Worm (Caenorhabditis elegans) whole organism, midembryonic: Measurements from ENCODE around the gene C03B1.2.

Source experiments
- T22C8.4 ChIP-seq: fragments of 200-800 bp; sonication (Bioruptor generic); IDR thresholded peaks from 2 replicates; pipeline ENCODE4 v1.3.6; 2022; ENCODE audit warnings: missing genetic modification characterization, missing compliant biosample characterization
- cog-1 ChIP-seq: sonication (generic microtip); optimal IDR thresholded peaks from 2 replicates; lab custom pipeline; 2016; ENCODE audit warnings: missing genetic modification characterization, missing compliant biosample characterization
- flt-1 ChIP-seq: fragments of 200-800 bp; sonication (Bioruptor generic); IDR thresholded peaks from 2 replicates; pipeline ENCODE4 v1.3.6; 2022; ENCODE audit warnings: missing genetic modification characterization, missing compliant biosample characterization
- klf-2 ChIP-seq: fragments of 200-800 bp; sonication (Bioruptor generic); conservative IDR thresholded peaks from 2 replicates; pipeline ENCODE4 v1.3.6; 2022; ENCODE audit warnings: missing genetic modification reagents, missing genetic modification characterization, missing compliant biosample characterization
- med-1 ChIP-seq: sonication (generic microtip); optimal IDR thresholded peaks from 2 replicates; lab custom pipeline; 2017; ENCODE audit warnings: missing genetic modification characterization, mild to moderate bottlenecking, missing compliant biosample characterization, antibody characterized with exemption, missing genetic modification reagents; ENCODE audit not compliant: insufficient read depth
- ref-1 ChIP-seq: fragments of 200-800 bp; sonication (Bioruptor generic); conservative IDR thresholded peaks from 2 replicates; pipeline ENCODE4 v1.3.6; 2022; ENCODE audit warnings: missing genetic modification reagents, missing genetic modification characterization, missing compliant biosample characterization
- tab-1 ChIP-seq: fragments of 200-800 bp; sonication (Bioruptor generic); IDR thresholded peaks from 2 replicates; pipeline ENCODE4 v1.3.6; 2022; ENCODE audit warnings: missing genetic modification characterization, missing compliant biosample characterization
- ztf-23 ChIP-seq: fragments of 200-800 bp; sonication (Bioruptor generic); IDR thresholded peaks from 2 replicates; pipeline ENCODE4 v1.3.6; 2022; ENCODE audit warnings: missing genetic modification reagents, missing genetic modification characterization, missing compliant biosample characterization
- ztf-29 ChIP-seq: fragments of 200-800 bp; sonication (Bioruptor generic); IDR thresholded peaks from 2 replicates; pipeline ENCODE4 v1.3.6; 2022; ENCODE audit warnings: missing genetic modification reagents, missing genetic modification characterization, missing compliant biosample characterization

Gene C03B1.2

ce11 chrX:6369717-6370116 is at the start of gene C03B1.2:
Gene C03B1.2, plus strand, starts transcription at chrX:6370017.
- TF ChIP-seq med-1 (no peak), T22C8.4 (GFP tag; lab: Robert Waterston, UW) (no peak), flt-1 (GFP tag; lab: Robert Waterston, UW) (no peak), ztf-29 (no peak), ztf-23 (no peak)

- no peak for TF ChIP-seq cog-1 (tag; lab: Kevin White, UChicago)
- no peak for TF ChIP-seq klf-2
- TF ChIP-seq T22C8.4 (GFP tag; lab: Robert Waterston, UW), result no peak
- no peak for TF ChIP-seq flt-1 (GFP tag; lab: Robert Waterston, UW)
- TF ChIP-seq ref-1 (GFP tag; lab: Robert Waterston, UW), result no peak
- TF ChIP-seq ztf-23, result no peak
- no peak for TF ChIP-seq med-1
- no peak for TF ChIP-seq ztf-29
- TF ChIP-seq tab-1 (GFP tag; lab: Robert Waterston, UW), result no peak
These were observed 48.9 kb upstream of the C03B1.2 start for ce11 chrX:6320887-6321286.

ce11 chrX:6321380-6321779 is 48.4 kb upstream of the C03B1.2 start:
- no peak for TF ChIP-seq ztf-29
- TF ChIP-seq cog-1 (tag; lab: Kevin White, UChicago), result no peak
- no peak for TF ChIP-seq tab-1 (GFP tag; lab: Robert Waterston, UW)
- no peak for TF ChIP-seq flt-1 (GFP tag; lab: Robert Waterston, UW)
- no peak for TF ChIP-seq ref-1 (GFP tag; lab: Robert Waterston, UW)
- no peak for TF ChIP-seq ztf-23
- no peak for TF ChIP-seq med-1
- no peak for TF ChIP-seq T22C8.4 (GFP tag; lab: Robert Waterston, UW)
- TF ChIP-seq klf-2, result no peak

DNA sequence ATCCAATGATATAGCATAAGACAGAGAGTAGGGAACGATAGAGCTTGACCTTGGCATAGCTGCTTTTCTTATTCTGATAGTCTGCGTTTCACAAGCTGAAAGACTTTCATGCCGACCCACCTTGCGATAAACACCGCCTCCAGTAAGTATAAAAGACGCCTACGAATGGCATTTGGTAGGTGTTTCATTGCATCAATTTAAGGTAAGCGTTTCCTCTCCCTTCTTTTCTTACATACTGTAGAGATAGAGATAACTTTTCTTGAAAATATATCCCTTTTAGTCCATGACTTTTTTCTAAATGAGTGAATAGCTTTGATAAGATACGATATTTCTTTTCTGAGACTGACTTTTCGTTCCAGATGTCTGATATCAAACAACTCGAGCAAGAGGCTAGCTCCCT is 46.7 kb upstream of the C03B1.2 start, which contains the start of gene col-167:
TSS of gene col-167 (plus strand) at position 360 of the 400 bp plus-strand sequence.
- TF ChIP-seq med-1, result no peak
- TF ChIP-seq cog-1 (tag; lab: Kevin White, UChicago), result no peak
- no peak for TF ChIP-seq klf-2
- no peak for TF ChIP-seq ztf-29
- TF ChIP-seq ztf-23, result no peak
- TF ChIP-seq ref-1 (GFP tag; lab: Robert Waterston, UW), result no peak
- TF ChIP-seq T22C8.4 (GFP tag; lab: Robert Waterston, UW), result no peak
- no peak for TF ChIP-seq flt-1 (GFP tag; lab: Robert Waterston, UW)
- TF ChIP-seq tab-1 (GFP tag; lab: Robert Waterston, UW), result no peak

ce11 chrX:6326088-6326487 is 43.7 kb upstream of the C03B1.2 start, which contains the start of gene col-168:
Gene col-168, plus strand, starts transcription at chrX:6326388.
- TF ChIP-seq ref-1 (GFP tag; lab: Robert Waterston, UW) (no peak), tab-1 (GFP tag; lab: Robert Waterston, UW) (no peak), klf-2 (no peak), med-1 (no peak), cog-1 (tag; lab: Kevin White, UChicago) (no peak), ztf-23 (no peak), flt-1 (GFP tag; lab: Robert Waterston, UW) (no peak), ztf-29 (no peak)

DNA sequence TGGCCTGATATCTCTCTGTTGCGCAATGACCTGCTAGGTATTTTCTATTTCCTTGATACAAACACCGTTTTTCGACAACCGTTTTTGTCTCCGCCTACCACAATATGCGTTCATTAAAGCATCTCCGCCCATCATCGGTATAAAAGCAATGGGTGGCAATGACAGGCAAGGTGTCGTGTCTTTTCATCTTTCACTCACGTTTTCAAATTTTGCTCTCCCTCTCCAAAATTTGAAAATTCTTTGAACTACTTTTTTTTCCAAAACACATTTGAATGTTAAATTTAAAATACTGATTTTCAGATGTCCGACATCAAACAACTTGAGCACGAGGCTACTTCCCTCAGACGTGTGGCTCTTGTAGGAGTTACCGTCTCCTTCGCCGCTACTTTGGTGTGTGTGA is 41.0 kb upstream of the C03B1.2 start, which contains the start of gene col-169:
TSS of gene col-169 (plus strand) at position 301 of the 400 bp plus-strand sequence.
- TF ChIP-seq cog-1 (tag; lab: Kevin White, UChicago) (no peak), ztf-29 (no peak)

DNA sequence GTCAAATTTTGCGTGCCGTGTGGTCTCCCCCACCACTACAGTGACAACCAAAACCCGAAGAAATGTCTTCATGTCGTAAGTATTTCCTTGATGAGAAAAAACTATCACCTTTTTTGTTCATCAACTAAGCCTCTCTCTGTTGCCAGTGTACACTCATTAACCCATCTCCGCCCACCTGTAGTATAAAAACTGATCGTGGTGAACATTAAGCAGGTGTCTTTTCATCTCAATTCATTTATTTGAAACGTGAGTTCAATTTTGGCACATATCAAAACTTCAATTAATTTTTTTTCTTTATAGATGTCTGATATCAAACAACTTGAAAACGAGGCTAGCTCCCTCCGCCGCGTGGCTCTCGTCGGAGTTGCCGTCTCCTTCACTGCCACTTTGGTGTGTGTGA is 38.4 kb upstream of the C03B1.2 start, which contains the start of gene col-170:
TSS of gene col-170 (plus strand) at position 301 of the 400 bp plus-strand sequence.
- TF ChIP-seq flt-1 (GFP tag; lab: Robert Waterston, UW) (no peak), T22C8.4 (GFP tag; lab: Robert Waterston, UW) (no peak), cog-1 (tag; lab: Kevin White, UChicago) (no peak), ztf-23 (no peak), ztf-29 (no peak), med-1 (no peak), tab-1 (GFP tag; lab: Robert Waterston, UW) (no peak), ref-1 (GFP tag; lab: Robert Waterston, UW) (no peak), klf-2 (no peak)

- TF ChIP-seq ztf-29 (no peak), T22C8.4 (GFP tag; lab: Robert Waterston, UW) (no peak), flt-1 (GFP tag; lab: Robert Waterston, UW) (no peak), ref-1 (GFP tag; lab: Robert Waterston, UW) (no peak), tab-1 (GFP tag; lab: Robert Waterston, UW) (no peak), cog-1 (tag; lab: Kevin White, UChicago) (no peak), klf-2 (no peak)
These were observed 35.8 kb upstream of the C03B1.2 start, which contains the start of gene col-171 for ce11 chrX:6333998-6334397. Gene col-171, plus strand, starts transcription at chrX:6334298.

ce11 chrX:6334602-6335001 is 35.2 kb upstream of the C03B1.2 start:
- TF ChIP-seq ztf-23, result no peak
- TF ChIP-seq klf-2, result no peak
- no peak for TF ChIP-seq med-1
- TF ChIP-seq flt-1 (GFP tag; lab: Robert Waterston, UW), result no peak
- no peak for TF ChIP-seq tab-1 (GFP tag; lab: Robert Waterston, UW)

DNA sequence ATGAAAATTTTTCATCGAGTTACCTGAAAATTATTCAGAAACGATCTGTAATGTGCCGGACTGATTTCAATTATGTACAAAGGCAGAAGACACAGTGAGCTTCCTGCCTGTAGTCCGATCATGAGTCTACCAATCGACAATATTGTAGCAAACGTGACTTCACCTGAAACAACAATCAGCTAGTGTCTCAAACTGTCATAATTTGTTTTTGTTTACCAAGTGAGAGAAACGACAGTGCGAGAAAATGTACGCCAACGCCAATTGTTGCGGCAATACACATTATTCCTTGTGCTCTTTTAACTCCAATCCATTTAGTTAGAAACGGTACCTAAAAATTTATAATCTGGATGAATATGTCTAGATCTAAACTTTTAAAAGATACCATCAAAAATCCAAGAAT is 32.5 kb upstream of the C03B1.2 start:
- no peak for TF ChIP-seq med-1
- no peak for TF ChIP-seq ref-1 (GFP tag; lab: Robert Waterston, UW)

ce11 chrX:6337951-6338350 is 31.9 kb upstream of the C03B1.2 start, which contains the start of gene C03B1.13:
Gene C03B1.13, minus strand, starts transcription at chrX:6338051.
- no peak for TF ChIP-seq flt-1 (GFP tag; lab: Robert Waterston, UW)
- no peak for TF ChIP-seq med-1
- TF ChIP-seq klf-2, result no peak
- TF ChIP-seq ref-1 (GFP tag; lab: Robert Waterston, UW), result no peak
- no peak for TF ChIP-seq ztf-29
- no peak for TF ChIP-seq T22C8.4 (GFP tag; lab: Robert Waterston, UW)
